Worm (Caenorhabditis elegans): ENCODE results near the gene ufl-1.

ce11 chrIV:7043430-7043829, 6.8 kb upstream of the ufl-1 start:
- TF ChIP-seq nhr-12 (tag; optimal IDR thresholded peaks at IDR 0.05) (no peak), unc-62 (GFP tag; optimal IDR thresholded peaks at IDR 0.05) (no peak), ztf-11 (tag; optimal IDR thresholded peaks at IDR 0.05) (no peak)

All from whole organism, mixed stage, embryonic.